Fruit fly (Drosophila melanogaster) whole organism, embryonic: ENCODE data around the gene corolla.

Experiments
- Asciz ChIP-seq: fragments of 200-800 bp; sonication (Bioruptor generic); optimal IDR thresholded peaks from 2 replicates; lab custom pipeline; 2017; ENCODE audit warnings: missing biosample characterization, mild to moderate bottlenecking, missing genetic modification characterization, missing genetic modification reagents
- BEAF-32 ChIP-seq: fragments of 200-800 bp; sonication (Bioruptor generic); optimal IDR thresholded peaks from 3 replicates; lab custom pipeline; 2017; ENCODE audit warnings: missing biosample characterization, missing genetic modification characterization, mild to moderate bottlenecking, moderate library complexity, missing genetic modification reagents
- CG10147 ChIP-seq: fragments of 200-800 bp; sonication (Bioruptor generic); optimal IDR thresholded peaks from 2 replicates; lab custom pipeline; 2019; ENCODE audit warnings: missing biosample characterization, mild to moderate bottlenecking, missing genetic modification characterization, moderate library complexity
- CG10462 ChIP-seq: fragments of 200-800 bp; sonication (Bioruptor generic); optimal IDR thresholded peaks from 2 replicates; lab custom pipeline; 2016; ENCODE audit warnings: missing biosample characterization, missing genetic modification characterization
- CG10654 ChIP-seq: fragments of 200-800 bp; sonication (Bioruptor generic); optimal IDR thresholded peaks from 2 replicates; lab custom pipeline; 2016; ENCODE audit warnings: missing biosample characterization, missing genetic modification characterization
- CG11085 ChIP-seq: fragments of 200-800 bp; sonication (Bioruptor generic); IDR thresholded peaks from 2 replicates; pipeline ENCODE4 v1.3.6; 2022; ENCODE audit warnings: missing biosample characterization, missing genetic modification characterization
- CG11723 ChIP-seq: fragments of 200-800 bp; sonication (Bioruptor generic); optimal IDR thresholded peaks from 2 replicates; lab custom pipeline; 2017; ENCODE audit warnings: missing biosample characterization, mild to moderate bottlenecking, missing genetic modification characterization
- CG1233 ChIP-seq: fragments of 200-800 bp; sonication (Bioruptor generic); optimal IDR thresholded peaks from 4 replicates; lab custom pipeline; 2018; ENCODE audit warnings: missing biosample characterization, mild to moderate bottlenecking, missing genetic modification characterization
- CG14014 ChIP-seq: fragments of 200-800 bp; sonication (Bioruptor generic); IDR thresholded peaks from 2 replicates; pipeline ENCODE4 v1.3.6; 2022; ENCODE audit warnings: missing biosample characterization, missing genetic modification characterization
- CG17612 ChIP-seq: fragments of 200-800 bp; sonication (Bioruptor generic); IDR thresholded peaks from 2 replicates; pipeline ENCODE4 v1.3.6; 2022; ENCODE audit warnings: missing biosample characterization, missing genetic modification characterization
- CG2875 ChIP-seq: fragments of 200-800 bp; sonication (Bioruptor generic); optimal IDR thresholded peaks from 2 replicates; lab custom pipeline; 2017; ENCODE audit warnings: missing biosample characterization, mild to moderate bottlenecking, missing genetic modification characterization, missing genetic modification reagents
- CG31388 ChIP-seq: fragments of 200-800 bp; sonication (Bioruptor generic); optimal IDR thresholded peaks from 2 replicates; lab custom pipeline; 2016; ENCODE audit warnings: missing biosample characterization, missing genetic modification characterization
- CG32532 ChIP-seq: fragments of 200-800 bp; sonication (Bioruptor generic); IDR thresholded peaks from 2 replicates; pipeline ENCODE4 v1.3.6; 2022; ENCODE audit warnings: missing biosample characterization, missing genetic modification characterization
- CG34422 ChIP-seq: fragments of 200-800 bp; sonication (Bioruptor generic); IDR thresholded peaks from 3 replicates; pipeline ENCODE4 v1.3.6; 2022; ENCODE audit warnings: missing biosample characterization, missing genetic modification characterization
- CG6254 ChIP-seq: fragments of 200-800 bp; sonication (Bioruptor generic); optimal IDR thresholded peaks from 3 replicates; lab custom pipeline; 2017; ENCODE audit warnings: mild to moderate bottlenecking, missing biosample characterization, missing genetic modification reagents, missing genetic modification characterization
- CG6791 ChIP-seq: fragments of 200-800 bp; sonication (Bioruptor generic); IDR thresholded peaks from 3 replicates; pipeline ENCODE4 v1.3.6; 2022; ENCODE audit warnings: missing biosample characterization, missing genetic modification characterization; ENCODE audit not compliant: partially characterized antibody
- CG6854 ChIP-seq: fragments of 200-800 bp; sonication (Bioruptor generic); optimal IDR thresholded peaks from 3 replicates; lab custom pipeline; 2017; ENCODE audit warnings: missing biosample characterization, mild to moderate bottlenecking, missing genetic modification characterization
- CG7372 ChIP-seq: fragments of 200-800 bp; sonication (Bioruptor generic); IDR thresholded peaks from 2 replicates; pipeline ENCODE4 v1.3.6; 2022; ENCODE audit warnings: missing biosample characterization, missing genetic modification characterization
- CHES-1-like ChIP-seq: fragments of 200-800 bp; sonication (Bioruptor generic); optimal IDR thresholded peaks from 2 replicates; lab custom pipeline; 2016; ENCODE audit warnings: missing biosample characterization, missing genetic modification characterization
- Dfd ChIP-seq, 2 experiments: fragments of >200 bp; optimal IDR thresholded peaks; 2 replicates each; lab custom pipeline; 2017; ENCODE audit warnings: missing biosample characterization in 2 of 2, missing genetic modification characterization in 2 of 2
- Ets65A ChIP-seq: fragments of 200-800 bp; sonication (Bioruptor generic); peaks from one replicate; lab custom pipeline; 2016; ENCODE audit warnings: missing biosample characterization, missing genetic modification characterization
- Ets97D ChIP-seq: fragments of 200-800 bp; sonication (Bioruptor generic); optimal IDR thresholded peaks from 3 replicates; lab custom pipeline; 2016; ENCODE audit warnings: missing biosample characterization, missing genetic modification characterization
- Hr3 ChIP-seq: fragments of 200-800 bp; sonication (Bioruptor generic); optimal IDR thresholded peaks from 3 replicates; lab custom pipeline; 2016; ENCODE audit warnings: missing biosample characterization, missing genetic modification characterization
- Hr78 ChIP-seq, 2 experiments: fragments of 200-800 bp in 1 of 2; fragments of >200 bp in 1 of 2; sonication (Bioruptor generic) in 1 of 2; optimal IDR thresholded peaks; 2 replicates each; lab custom pipeline; 2017 to 2019; ENCODE audit warnings: missing biosample characterization in 2 of 2, missing genetic modification characterization in 2 of 2, mild to moderate bottlenecking in 1 of 2, moderate library complexity in 1 of 2
- Kr ChIP-seq: fragments of 200-800 bp; sonication (Bioruptor generic); optimal IDR thresholded peaks from 2 replicates; lab custom pipeline; 2017; ENCODE audit warnings: missing biosample characterization, mild to moderate bottlenecking, missing genetic modification characterization
- Lim3 ChIP-seq: fragments of 200-800 bp; sonication (Bioruptor generic); IDR thresholded peaks from 2 replicates; pipeline ENCODE4 v1.3.6; 2022; ENCODE audit warnings: missing biosample characterization, missing genetic modification characterization
- Mad ChIP-seq: fragments of 200-800 bp; sonication (Bioruptor generic); optimal IDR thresholded peaks from 2 replicates; lab custom pipeline; 2016; ENCODE audit warnings: missing biosample characterization, missing genetic modification characterization
- Max ChIP-seq: fragments of 200-800 bp; sonication (Bioruptor generic); optimal IDR thresholded peaks from 2 replicates; lab custom pipeline; 2016; ENCODE audit warnings: missing biosample characterization, mild to moderate bottlenecking, missing genetic modification characterization
- Nf-YA ChIP-seq: fragments of 200-800 bp; sonication (Bioruptor generic); IDR thresholded peaks from 2 replicates; pipeline ENCODE4 v1.3.6; 2022; ENCODE audit warnings: missing biosample characterization, missing genetic modification characterization
- Nf-YB ChIP-seq: fragments of 200-800 bp; sonication (Bioruptor generic); optimal IDR thresholded peaks from 3 replicates; lab custom pipeline; 2019; ENCODE audit warnings: missing biosample characterization, mild to moderate bottlenecking, missing genetic modification characterization, moderate library complexity
- Oaz ChIP-seq: fragments of 200-800 bp; sonication (Bioruptor generic); IDR thresholded peaks from 2 replicates; pipeline ENCODE4 v1.3.6; 2022; ENCODE audit warnings: missing biosample characterization, missing genetic modification characterization
- Ravus ChIP-seq: fragments of 200-800 bp; sonication (Bioruptor generic); IDR thresholded peaks from 2 replicates; pipeline ENCODE4 v1.3.6; 2022; ENCODE audit warnings: missing biosample characterization, missing genetic modification characterization
- bab2 ChIP-seq: fragments of 200-800 bp; sonication (Bioruptor generic); optimal IDR thresholded peaks from 2 replicates; lab custom pipeline; 2016; ENCODE audit warnings: missing biosample characterization, missing genetic modification characterization
- corto ChIP-seq: fragments of 200-800 bp; sonication (Bioruptor generic); optimal IDR thresholded peaks from 2 replicates; lab custom pipeline; 2016; ENCODE audit warnings: missing biosample characterization, mild to moderate bottlenecking, missing genetic modification characterization, moderate library complexity
- crc ChIP-seq: fragments of 200-800 bp; sonication (Bioruptor generic); optimal IDR thresholded peaks from 2 replicates; lab custom pipeline; 2016; ENCODE audit warnings: missing biosample characterization, missing genetic modification characterization
- dm ChIP-seq: fragments of 200-800 bp; sonication (Bioruptor generic); optimal IDR thresholded peaks from 3 replicates; lab custom pipeline; 2016; ENCODE audit warnings: missing biosample characterization, missing genetic modification characterization
- emc ChIP-seq: fragments of 200-800 bp; sonication (Bioruptor generic); optimal IDR thresholded peaks from 2 replicates; lab custom pipeline; 2016; ENCODE audit warnings: missing biosample characterization, missing genetic modification characterization
- fd96Cb ChIP-seq: fragments of 200-800 bp; sonication (Bioruptor generic); optimal IDR thresholded peaks from 2 replicates; lab custom pipeline; 2018; ENCODE audit warnings: missing biosample characterization, mild to moderate bottlenecking, missing genetic modification characterization, moderate library complexity
- lmd ChIP-seq: fragments of 200-800 bp; sonication (Bioruptor generic); IDR thresholded peaks from 2 replicates; pipeline ENCODE4 v1.3.6; 2022; ENCODE audit warnings: missing biosample characterization, missing genetic modification characterization
- mam ChIP-seq: fragments of 200-800 bp; sonication (Bioruptor generic); optimal IDR thresholded peaks from 3 replicates; lab custom pipeline; 2016; ENCODE audit warnings: missing biosample characterization, missing genetic modification characterization
- org-1 ChIP-seq: fragments of 200-800 bp; sonication (Bioruptor generic); optimal IDR thresholded peaks from 2 replicates; lab custom pipeline; 2017; ENCODE audit warnings: missing biosample characterization, missing genetic modification characterization
- psq ChIP-seq: fragments of 200-800 bp; sonication (Bioruptor generic); optimal IDR thresholded peaks from 2 replicates; lab custom pipeline; 2017; ENCODE audit warnings: missing biosample characterization, missing genetic modification characterization
- ranshi ChIP-seq: fragments of 200-800 bp; sonication (Bioruptor generic); IDR thresholded peaks from 2 replicates; pipeline ENCODE4 v1.3.6; 2022; ENCODE audit warnings: missing biosample characterization, missing genetic modification characterization
- rib ChIP-seq: fragments of 200-800 bp; sonication (Bioruptor generic); IDR thresholded peaks from 2 replicates; pipeline ENCODE4 v1.3.6; 2022; ENCODE audit warnings: missing biosample characterization, missing genetic modification characterization
- sima ChIP-seq: fragments of 200-800 bp; sonication (Bioruptor generic); optimal IDR thresholded peaks from 2 replicates; lab custom pipeline; 2016; ENCODE audit warnings: missing biosample characterization, missing genetic modification characterization
- so ChIP-seq: fragments of 200-800 bp; sonication (Bioruptor generic); IDR thresholded peaks from 3 replicates; pipeline ENCODE4 v1.3.6; 2022; ENCODE audit warnings: missing biosample characterization, missing genetic modification characterization
- sob ChIP-seq: fragments of 200-800 bp; sonication (Bioruptor generic); IDR thresholded peaks from 2 replicates; pipeline ENCODE4 v1.3.6; 2022; ENCODE audit warnings: missing biosample characterization, missing genetic modification characterization
- sqz ChIP-seq: fragments of 200-800 bp; sonication (Bioruptor generic); optimal IDR thresholded peaks from 3 replicates; lab custom pipeline; 2018; ENCODE audit warnings: missing biosample characterization, mild to moderate bottlenecking, missing genetic modification characterization
- twi ChIP-seq: fragments of 200-800 bp; optimal IDR thresholded peaks from 2 replicates; lab custom pipeline; 2019; ENCODE audit warnings: missing biosample characterization, mild to moderate bottlenecking, missing genetic modification characterization, moderate library complexity
- zen2 ChIP-seq: fragments of 200-800 bp; sonication (Bioruptor generic); IDR thresholded peaks from 3 replicates; pipeline ENCODE4 v1.3.6; 2022; ENCODE audit warnings: missing biosample characterization, missing genetic modification characterization; ENCODE audit not compliant: partially characterized antibody

corolla gene

dm6 chrX:17631996-17632612 lies at the start of gene corolla, which contains the start of gene ND-24 (continued):
- TF ChIP-seq CG34422 (GFP tag; lab: Robert Waterston, UW): peak; percentile 90
- peak; percentile 39; the same call in 1 of the 2 replicates for TF ChIP-seq Ravus
- peak; percentile 96 for TF ChIP-seq sqz (GFP tag; lab: Kevin White, UChicago)
- no peak; the same call in 2 of the 3 replicates for TF ChIP-seq zen2 (GFP tag; lab: Robert Waterston, UW)
- TF ChIP-seq Kr (GFP tag; lab: Kevin White, UChicago): no peak
- TF ChIP-seq Ets97D (GFP tag; lab: Kevin White, UChicago): peak; percentile 81
- TF ChIP-seq sima: peak; percentile 37
- peak; percentile 79 for TF ChIP-seq CG17612
- TF ChIP-seq Asciz (GFP tag; lab: Kevin White, UChicago): no peak
- peak; percentile 55 for TF ChIP-seq psq (GFP tag; lab: Kevin White, UChicago)
- TF ChIP-seq sob: peak; percentile 93
- TF ChIP-seq CG6854 (GFP tag; lab: Kevin White, UChicago): peak; percentile 48
- TF ChIP-seq twi (tag; lab: Kevin White, UChicago): peak; percentile 43
- TF ChIP-seq CHES-1-like: peak; percentile 84
- TF ChIP-seq crc: peak; percentile 37
- peak; percentile 80 for TF ChIP-seq CG11085
- peak; percentile 73 for TF ChIP-seq Nf-YA (GFP tag; lab: Robert Waterston, UW)
- TF ChIP-seq Mad (GFP tag; lab: Kevin White, UChicago): peak; percentile 72
- peak; percentile 84 for TF ChIP-seq bab2 (GFP tag; lab: Kevin White, UChicago)
- TF ChIP-seq Max: peak; percentile 85
- peak; percentile 83 for TF ChIP-seq ranshi (GFP tag; lab: Robert Waterston, UW)
- TF ChIP-seq dm (GFP tag; lab: Kevin White, UChicago): peak; percentile 64
- peak; percentile 81 for TF ChIP-seq CG6791 (GFP tag; lab: Robert Waterston, UW)
- TF ChIP-seq org-1 (GFP tag; lab: Kevin White, UChicago): no peak
- peak; percentile 71 for TF ChIP-seq CG1233 (GFP tag; lab: Kevin White, UChicago)
- peak; percentile 89 for TF ChIP-seq BEAF-32 (GFP tag; lab: Kevin White, UChicago)
- peak; percentile 71 for TF ChIP-seq CG10147
- peak; percentile 66 for TF ChIP-seq CG10462
- TF ChIP-seq mam (GFP tag; lab: Kevin White, UChicago): peak; percentile 82
- TF ChIP-seq so (GFP tag; lab: Robert Waterston, UW): peak; percentile 84; the same call in 2 of the 3 replicates
- TF ChIP-seq CG11723 (GFP tag; lab: Kevin White, UChicago): peak; percentile 49
- TF ChIP-seq CG7372 (GFP tag; lab: Robert Waterston, UW): peak; percentile 75
- no peak for TF ChIP-seq Dfd (GFP tag; optimal IDR thresholded peaks at IDR 0.05; lab: Kevin White, UChicago)
- peak; percentile 74 for TF ChIP-seq fd96Cb (tag; lab: Kevin White, UChicago)
- TF ChIP-seq Lim3: peak; percentile 49; the same call in 1 of the 2 replicates
- TF ChIP-seq Ets65A: peak; percentile 94
- TF ChIP-seq CG32532: peak; percentile 91
- TF ChIP-seq rib (GFP tag; lab: Robert Waterston, UW): peak; percentile 82
- no peak for TF ChIP-seq Hr78 (GFP tag; optimal IDR thresholded peaks at IDR 0.05; lab: Kevin White, UChicago)
- TF ChIP-seq emc (GFP tag; lab: Kevin White, UChicago): peak; percentile 30
- TF ChIP-seq Oaz (GFP tag; lab: Robert Waterston, UW): peak; percentile 62
- peak; percentile 17 for TF ChIP-seq CG6254 (GFP tag; lab: Kevin White, UChicago)
- TF ChIP-seq Hr3: peak; percentile 87
- TF ChIP-seq corto (GFP tag; lab: Kevin White, UChicago): no peak
- TF ChIP-seq CG10654: peak; percentile 78
- TF ChIP-seq Nf-YB (GFP tag; lab: Kevin White, UChicago): peak; percentile 45
- TF ChIP-seq CG2875 (GFP tag; lab: Kevin White, UChicago): peak; percentile 34
- peak; percentile 84 for TF ChIP-seq CG31388
- TF ChIP-seq lmd (GFP tag; lab: Robert Waterston, UW): peak; percentile 81
- peak; percentile 75 for TF ChIP-seq CG14014
